Worm (Caenorhabditis elegans) whole organism, dauer: ENCODE data around the gene F33H1.4.

ENCODE experiments used
- unc-62 ChIP-seq: sonication (generic microtip); optimal IDR thresholded peaks from 2 replicates; lab custom pipeline; 2017; ENCODE audit warnings: missing biosample characterization, missing genetic modification reagents, missing genetic modification characterization

The F33H1.4 gene

DNA sequence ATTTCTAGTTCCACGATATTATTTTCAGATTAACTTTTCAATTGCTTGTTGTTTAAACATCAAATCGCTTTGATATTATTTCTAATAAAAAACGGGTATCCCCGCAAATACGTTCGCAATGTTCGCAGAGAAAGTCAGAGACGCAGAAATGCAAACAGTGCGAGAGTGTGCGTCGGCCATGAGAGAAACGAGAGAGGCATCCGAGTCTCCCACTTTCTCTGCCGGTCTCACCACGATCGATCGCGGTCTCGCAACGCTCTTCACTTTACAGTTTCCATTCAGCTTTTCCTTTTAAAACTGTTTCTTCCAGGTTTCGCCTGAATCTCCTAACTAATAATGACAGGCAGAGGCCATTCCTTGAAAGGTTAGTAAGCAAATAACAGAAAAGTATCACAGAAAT, at the start of gene F33H1.4:
Gene F33H1.4 (plus strand): TSS at position 311 of the 400 bp plus-strand sequence.
- no peak for TF ChIP-seq unc-62 (GFP tag; lab: Kevin White, UChicago)

- TF ChIP-seq unc-62 (GFP tag; lab: Kevin White, UChicago): no peak
Observed at ce11 chrII:10127389-10127788, 47.1 kb upstream of the F33H1.4 start, which contains the start of gene F27E5.8. F27E5.8 (minus strand) TSS chrII:10127489.

ce11 chrII:10131760-10132159, 42.7 kb upstream of the F33H1.4 start, which contains the start of gene F27E5.5:
F27E5.5 (minus strand) TSS chrII:10131860.
- TF ChIP-seq unc-62 (GFP tag; lab: Kevin White, UChicago): no peak

ce11 chrII:10132818-10133217, 41.6 kb upstream of the F33H1.4 start:
- no peak for TF ChIP-seq unc-62 (GFP tag; lab: Kevin White, UChicago)

DNA sequence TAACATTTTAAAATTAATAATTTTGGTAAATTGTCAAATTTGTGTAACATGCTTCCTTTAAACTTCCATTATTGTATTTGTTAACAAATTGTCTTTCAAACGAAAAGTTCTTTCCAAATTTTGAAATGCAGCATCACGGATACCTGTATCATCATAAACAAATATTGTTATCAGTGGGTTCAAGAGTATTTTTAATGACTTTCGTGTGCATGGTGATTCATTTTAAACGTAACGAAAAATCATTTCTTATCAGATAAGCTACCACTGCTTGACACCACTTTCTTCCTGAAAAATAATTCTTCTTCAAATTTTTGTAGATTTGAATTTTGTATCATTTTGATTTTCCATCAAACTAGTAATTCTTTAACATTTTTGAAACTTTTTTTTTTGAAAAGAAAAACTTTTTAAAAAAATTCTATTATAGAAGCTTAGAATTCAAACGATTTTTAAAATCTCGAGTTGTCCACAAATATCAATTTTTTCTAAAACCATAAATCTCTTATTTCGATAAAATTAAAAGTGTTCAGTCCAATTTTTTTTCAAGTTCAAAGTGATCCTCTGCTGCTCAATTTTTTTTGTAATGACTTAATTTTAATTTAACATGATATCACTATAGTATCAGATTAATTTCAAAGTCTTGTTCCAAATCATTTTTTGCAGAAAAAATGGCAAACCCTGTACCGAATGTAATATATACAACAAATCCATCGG, 40.0 kb upstream of the F33H1.4 start, which contains the start of gene F27E5.9:
Gene F27E5.9 (plus strand): TSS at position 661 of the 711 bp plus-strand sequence.
- no peak for TF ChIP-seq unc-62 (GFP tag; lab: Kevin White, UChicago)

DNA sequence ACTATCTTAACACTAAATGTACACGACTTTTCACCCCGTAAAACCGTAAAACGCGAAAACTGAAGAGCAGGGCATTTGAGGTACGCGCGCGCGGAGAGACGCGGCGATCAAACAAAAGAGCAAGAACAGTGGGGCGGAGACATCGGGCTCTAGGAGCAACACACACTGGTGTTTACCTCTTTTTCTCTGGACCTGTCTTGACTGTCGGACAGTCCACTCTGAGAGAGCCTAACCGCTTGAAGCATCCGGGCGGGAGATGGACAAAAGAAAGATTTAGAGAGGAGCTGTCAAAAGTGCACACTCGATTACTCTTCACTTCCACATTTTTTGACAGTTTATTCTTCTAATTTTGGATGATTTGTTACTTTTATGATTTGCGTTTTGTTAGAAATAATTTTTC, 37.7 kb upstream of the F33H1.4 start:
- no peak for TF ChIP-seq unc-62 (GFP tag; lab: Kevin White, UChicago)

DNA sequence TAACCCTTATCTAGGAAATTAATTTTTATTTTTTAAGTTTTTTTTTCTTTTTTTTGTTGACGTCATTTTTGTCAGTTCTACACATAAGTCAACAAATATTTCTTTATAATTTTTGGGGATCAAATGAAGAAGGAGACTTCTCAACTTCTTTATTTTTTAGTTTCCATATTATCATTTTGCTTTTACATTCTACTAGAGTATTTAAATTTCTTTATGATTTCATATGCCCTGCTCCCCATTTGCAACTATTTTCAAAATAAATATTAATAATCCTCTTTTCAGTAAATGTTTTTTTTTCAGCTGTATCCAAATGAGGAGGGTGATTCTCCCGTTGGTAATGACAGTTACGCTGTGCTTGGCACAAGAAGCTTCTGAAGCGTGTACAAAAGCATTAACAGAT, 37.1 kb upstream of the F33H1.4 start, which contains the start of gene phg-1:
Gene phg-1 (plus strand): TSS at position 301 of the 400 bp plus-strand sequence.
- no peak for TF ChIP-seq unc-62 (GFP tag; lab: Kevin White, UChicago)

- TF ChIP-seq unc-62 (GFP tag; lab: Kevin White, UChicago): no peak
Observed at ce11 chrII:10139177-10139640, 35.2 kb upstream of the F33H1.4 start, which contains the start of gene asah-2. asah-2 (plus strand) TSS chrII:10139590.

ce11 chrII:10144092-10144491, 30.4 kb upstream of the F33H1.4 start, which contains the start of gene F27E5.3:
F27E5.3 (minus strand) TSS chrII:10144192.
- TF ChIP-seq unc-62 (GFP tag; lab: Kevin White, UChicago): no peak

DNA sequence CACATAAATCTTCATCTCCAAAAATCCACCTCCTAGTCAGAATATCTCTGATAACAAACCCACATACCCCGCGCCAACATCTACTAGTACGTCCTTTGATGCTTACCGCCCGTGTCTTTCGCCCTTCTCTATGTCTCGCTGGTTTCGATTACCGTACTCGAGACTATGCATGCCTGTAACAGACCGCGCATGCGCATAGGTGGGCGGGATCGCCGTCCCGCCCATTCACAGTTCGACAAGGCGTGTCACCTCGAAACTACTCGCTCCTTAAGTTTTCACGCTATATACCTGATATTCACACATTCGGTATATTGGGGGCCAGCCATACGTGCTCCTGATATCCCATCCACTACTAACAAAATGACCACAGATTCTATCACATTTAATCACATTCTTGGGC, 28.0 kb upstream of the F33H1.4 start, which contains the start of gene pax-3:
Gene pax-3 (plus strand): TSS at position 83 of the 400 bp plus-strand sequence.
- TF ChIP-seq unc-62 (GFP tag; lab: Kevin White, UChicago): no peak

DNA sequence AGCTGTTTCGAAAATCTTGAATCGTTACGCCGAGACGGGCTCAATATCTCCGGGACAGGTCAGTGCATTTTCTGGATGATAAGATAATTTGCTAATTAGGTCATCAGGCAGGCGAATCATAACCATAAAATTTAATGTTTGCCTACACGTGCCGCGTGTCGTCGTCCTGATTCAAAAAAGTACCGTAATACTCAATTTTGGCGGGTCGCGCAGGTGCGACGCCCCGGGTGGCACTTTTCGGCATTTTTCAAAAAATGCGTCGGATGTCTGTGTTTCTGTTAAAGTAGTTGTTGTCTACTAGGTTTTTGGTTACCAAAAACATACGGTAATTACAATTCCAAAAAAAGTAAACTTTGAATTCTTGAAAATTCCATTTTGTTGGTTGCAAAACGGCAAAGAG, 26.9 kb upstream of the F33H1.4 start:
- no peak for TF ChIP-seq unc-62 (GFP tag; lab: Kevin White, UChicago)

ce11 chrII:10155106-10155505, 19.3 kb upstream of the F33H1.4 start, which contains the start of gene nlp-63:
nlp-63 (plus strand) TSS chrII:10155406.
- TF ChIP-seq unc-62 (GFP tag; lab: Kevin White, UChicago): no peak

- TF ChIP-seq unc-62 (GFP tag; lab: Kevin White, UChicago): no peak
Observed at ce11 chrII:10162785-10163184, 11.7 kb upstream of the F33H1.4 start.

DNA sequence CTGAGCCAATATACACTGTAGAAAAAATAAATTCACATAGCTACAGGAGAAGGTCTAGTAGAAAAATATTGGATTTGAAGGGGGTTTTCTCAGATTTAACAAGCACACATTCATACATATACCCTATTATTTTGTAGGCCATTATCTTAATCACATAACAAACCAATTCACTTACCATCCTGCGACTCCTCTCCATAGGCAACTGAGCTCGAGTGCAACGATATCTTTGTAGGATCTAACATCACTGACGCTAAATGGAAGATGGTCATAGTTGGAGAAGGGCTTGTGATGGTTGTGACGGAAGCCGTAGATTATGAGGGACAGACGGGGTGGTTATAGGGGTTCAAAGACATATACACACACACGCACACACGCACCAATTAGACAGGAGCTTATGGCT, 10.3 kb upstream of the F33H1.4 start:
- no peak for TF ChIP-seq unc-62 (GFP tag; lab: Kevin White, UChicago)

ce11 chrII:10166365-10166764, 8.1 kb upstream of the F33H1.4 start:
- no peak for TF ChIP-seq unc-62 (GFP tag; lab: Kevin White, UChicago)

DNA sequence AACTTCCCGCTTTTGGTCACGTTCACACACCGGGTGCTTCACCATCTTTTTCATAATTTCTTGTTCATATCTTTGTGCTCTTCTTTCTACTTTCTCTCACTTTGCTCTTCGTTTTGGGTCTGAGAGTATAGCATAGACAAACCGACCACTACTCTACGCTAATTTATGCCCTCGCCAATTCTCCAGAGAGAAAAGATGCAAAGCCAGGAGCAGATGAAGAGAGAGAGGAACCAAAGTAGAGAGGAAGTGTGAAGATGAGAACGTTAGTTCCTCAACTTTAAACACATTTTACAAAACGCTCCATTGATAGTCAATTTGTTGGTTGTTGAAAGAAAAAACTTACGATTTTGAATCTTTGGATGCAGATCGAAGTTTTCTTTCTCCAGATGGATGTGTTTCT, 6.7 kb upstream of the F33H1.4 start:
- TF ChIP-seq unc-62 (GFP tag; lab: Kevin White, UChicago): no peak
